Worm (Caenorhabditis elegans) whole organism, L3 larva: ENCODE results near the gene vamp-8.

Source experiments
- R02D3.7 ChIP-seq: fragments of 150-350 bp; optimal IDR thresholded peaks from 2 replicates; lab custom pipeline; 2014; ENCODE audit warnings: missing biosample characterization, missing genetic modification characterization
- ZK546.5 ChIP-seq: sonication (generic microtip); optimal IDR thresholded peaks from 2 replicates; lab custom pipeline; 2017; ENCODE audit warnings: missing biosample characterization, missing genetic modification characterization
- ama-1 ChIP-seq: fragments of 150-350 bp; optimal IDR thresholded peaks from 2 replicates; lab custom pipeline; 2018
- ceh-28 ChIP-seq: fragments of 150-350 bp; optimal IDR thresholded peaks from 2 replicates; lab custom pipeline; 2014; ENCODE audit warnings: missing biosample characterization, missing genetic modification reagents, missing genetic modification characterization
- ceh-9 ChIP-seq: sonication (generic microtip); optimal IDR thresholded peaks from 2 replicates; lab custom pipeline; 2018; ENCODE audit warnings: missing biosample characterization, missing genetic modification characterization
- egl-27 ChIP-seq: sonication (generic microtip); optimal IDR thresholded peaks from 4 replicates; lab custom pipeline; 2017; ENCODE audit warnings: missing biosample characterization, missing genetic modification reagents, missing genetic modification characterization
- egl-5 ChIP-seq: fragments of 150-350 bp; optimal IDR thresholded peaks from 2 replicates; lab custom pipeline; 2017; ENCODE audit warnings: missing biosample characterization, missing genetic modification reagents, missing genetic modification characterization, inconsistent platforms
- elt-1 ChIP-seq: fragments of 150-350 bp; optimal IDR thresholded peaks from 2 replicates; lab custom pipeline; 2014; ENCODE audit warnings: missing biosample characterization, missing genetic modification characterization
- elt-2 ChIP-seq: sonication (generic microtip); optimal IDR thresholded peaks from 2 replicates; lab custom pipeline; 2016; ENCODE audit warnings: missing genetic modification reagents, mild to moderate bottlenecking, missing genetic modification characterization, missing compliant biosample characterization
- elt-3 ChIP-seq, 3 experiments: fragments of 150-350 bp in 1 of 3; sonication (generic microtip) in 2 of 3; optimal IDR thresholded peaks; 2 replicates in 2 of 3; 4 replicates in 1 of 3; lab custom pipeline; 2014 to 2017; ENCODE audit warnings: missing biosample characterization in 3 of 3, missing genetic modification characterization in 3 of 3
- eor-1 ChIP-seq, 2 experiments: fragments of 150-350 bp; optimal IDR thresholded peaks; 2 replicates each; lab custom pipeline; 2014 to 2018; ENCODE audit warnings: missing biosample characterization in 2 of 2, missing genetic modification characterization in 2 of 2
- fkh-10 ChIP-seq: sonication (generic microtip); optimal IDR thresholded peaks from 2 replicates; lab custom pipeline; 2017; ENCODE audit warnings: missing biosample characterization, missing genetic modification reagents, missing genetic modification characterization
- fos-1 ChIP-seq: fragments of 150-350 bp; optimal IDR thresholded peaks from 2 replicates; lab custom pipeline; 2014; ENCODE audit warnings: missing biosample characterization, missing genetic modification characterization
- jun-1 ChIP-seq: fragments of 150-350 bp; optimal IDR thresholded peaks from 2 replicates; lab custom pipeline; 2014; ENCODE audit warnings: missing biosample characterization, missing genetic modification reagents, missing genetic modification characterization
- lin-15B ChIP-seq: fragments of 150-350 bp; optimal IDR thresholded peaks from 2 replicates; lab custom pipeline; 2014; ENCODE audit warnings: missing biosample characterization, missing genetic modification characterization
- lin-39 ChIP-seq: fragments of 150-350 bp; optimal IDR thresholded peaks from 2 replicates; lab custom pipeline; 2018; ENCODE audit warnings: missing biosample characterization, missing genetic modification reagents, missing genetic modification characterization
- lsy-12 ChIP-seq: sonication (generic microtip); optimal IDR thresholded peaks from 2 replicates; lab custom pipeline; 2016; ENCODE audit warnings: mild to moderate bottlenecking, missing genetic modification characterization, missing compliant biosample characterization
- mml-1 ChIP-seq: fragments of 150-350 bp; sonication (generic microtip); optimal IDR thresholded peaks from 3 replicates; lab custom pipeline; 2014; ENCODE audit warnings: missing biosample characterization, missing genetic modification characterization
- nfya-1 ChIP-seq: sonication (generic microtip); optimal IDR thresholded peaks from 2 replicates; lab custom pipeline; 2017; ENCODE audit warnings: missing genetic modification characterization, mild to moderate bottlenecking, missing compliant biosample characterization, antibody characterized with exemption, moderate library complexity; ENCODE audit not compliant: insufficient read depth
- nhr-11 ChIP-seq: fragments of 150-350 bp; optimal IDR thresholded peaks from 2 replicates; lab custom pipeline; 2014; ENCODE audit warnings: missing biosample characterization, missing genetic modification characterization
- nhr-23 ChIP-seq: fragments of 150-350 bp; optimal IDR thresholded peaks from 2 replicates; lab custom pipeline; 2014; ENCODE audit warnings: missing biosample characterization, missing genetic modification reagents, missing genetic modification characterization
- nhr-25 ChIP-seq: sonication (generic microtip); optimal IDR thresholded peaks from 2 replicates; lab custom pipeline; 2017; ENCODE audit warnings: missing biosample characterization, missing genetic modification characterization
- nhr-28 ChIP-seq: fragments of 150-350 bp; optimal IDR thresholded peaks from 2 replicates; lab custom pipeline; 2014; ENCODE audit warnings: missing biosample characterization, missing genetic modification characterization
- nhr-43 ChIP-seq: sonication (generic microtip); optimal IDR thresholded peaks from 2 replicates; lab custom pipeline; 2016; ENCODE audit warnings: mild to moderate bottlenecking, missing genetic modification characterization, missing compliant biosample characterization; ENCODE audit not compliant: poor library complexity, severe bottlenecking
- nhr-67 ChIP-seq: fragments of 150-350 bp; optimal IDR thresholded peaks from 2 replicates; lab custom pipeline; 2014; ENCODE audit warnings: missing biosample characterization, missing genetic modification characterization
- nhr-76 ChIP-seq: fragments of 150-350 bp; sonication (generic microtip); optimal IDR thresholded peaks from 5 replicates; lab custom pipeline; 2014; ENCODE audit warnings: missing biosample characterization, missing genetic modification characterization
- nhr-77 ChIP-seq: fragments of 150-350 bp; optimal IDR thresholded peaks from 2 replicates; lab custom pipeline; 2014; ENCODE audit warnings: missing biosample characterization, missing genetic modification characterization
- pha-4 ChIP-seq: fragments of 150-350 bp; optimal IDR thresholded peaks from 2 replicates; lab custom pipeline; 2014; ENCODE audit warnings: missing biosample characterization, missing genetic modification reagents, missing genetic modification characterization
- sea-2 ChIP-seq: fragments of 150-350 bp; sonication (generic microtip); optimal IDR thresholded peaks from 4 replicates; lab custom pipeline; 2014; ENCODE audit warnings: missing biosample characterization, missing genetic modification reagents, missing genetic modification characterization
- skn-1 ChIP-seq: fragments of 150-350 bp; optimal IDR thresholded peaks from 2 replicates; lab custom pipeline; 2014; ENCODE audit warnings: missing biosample characterization, missing genetic modification characterization
- snpc-4 ChIP-seq: fragments of 150-350 bp; optimal IDR thresholded peaks from 2 replicates; lab custom pipeline; 2014; ENCODE audit warnings: missing biosample characterization, missing genetic modification characterization
- tbx-2 ChIP-seq: sonication (generic microtip); optimal IDR thresholded peaks from 2 replicates; lab custom pipeline; 2016; ENCODE audit warnings: mild to moderate bottlenecking, missing genetic modification characterization, missing compliant biosample characterization
- unc-39 ChIP-seq: sonication (generic microtip); optimal IDR thresholded peaks from 4 replicates; lab custom pipeline; 2017; ENCODE audit warnings: missing biosample characterization, missing genetic modification characterization
- zag-1 ChIP-seq: fragments of 150-350 bp; optimal IDR thresholded peaks from 2 replicates; lab custom pipeline; 2014; ENCODE audit warnings: missing biosample characterization, missing genetic modification characterization
- ztf-11 ChIP-seq: fragments of 150-350 bp; optimal IDR thresholded peaks from 2 replicates; lab custom pipeline; 2014; ENCODE audit warnings: missing biosample characterization, missing genetic modification characterization
- ztf-4 ChIP-seq: fragments of 150-350 bp; optimal IDR thresholded peaks from 2 replicates; lab custom pipeline; 2014; ENCODE audit warnings: missing biosample characterization, missing genetic modification characterization

vamp-8 gene

ce11 chrIV:13865172-13865571 is at the start of gene vamp-8:
Gene vamp-8 (minus strand): TSS chrIV:13865196.
- TF ChIP-seq egl-27 (tag; lab: Kevin White, UChicago) (no peak), ztf-4 (tag; lab: Kevin White, UChicago) (no peak), mml-1 (tag; lab: Kevin White, UChicago) (no peak), pha-4 (tag; lab: Kevin White, UChicago) (peak; percentile 100)

DNA sequence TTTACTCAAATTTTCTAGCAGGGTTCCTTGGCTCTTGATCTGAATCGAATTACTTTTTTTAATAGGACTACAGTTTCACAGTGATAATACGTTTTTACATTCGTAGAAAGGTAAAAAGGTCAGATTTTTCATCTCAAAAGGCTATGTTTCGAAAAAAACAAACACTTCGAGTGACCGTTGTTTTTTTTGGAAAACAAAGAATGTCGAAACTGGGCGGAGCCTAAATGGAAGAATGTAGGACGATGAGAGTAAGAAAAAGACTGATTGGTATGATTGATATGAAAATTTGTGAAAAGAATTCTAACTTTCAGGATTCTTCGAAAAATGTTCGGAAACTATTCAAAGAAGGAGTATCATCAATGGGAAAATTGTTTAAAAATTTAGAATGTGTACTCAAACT is 47.9 kb upstream of the vamp-8 start, which contains the start of gene Y37A1A.2:
Gene Y37A1A.2, minus strand, starts transcription at position 101 of the 400 bp plus-strand sequence.
- no peak for TF ChIP-seq elt-2
- TF ChIP-seq jun-1 (tag; lab: Kevin White, UChicago), result no peak
- TF ChIP-seq egl-27 (tag; lab: Kevin White, UChicago), result no peak
- no peak for TF ChIP-seq lin-39 (tag; lab: Kevin White, UChicago)
- TF ChIP-seq elt-1 (tag; lab: Kevin White, UChicago), result no peak
- TF ChIP-seq nhr-11, result no peak
- TF ChIP-seq nhr-67 (tag; lab: Kevin White, UChicago), result no peak
- TF ChIP-seq snpc-4, result no peak
- TF ChIP-seq ZK546.5, result no peak
- no peak for TF ChIP-seq lin-15B (tag; lab: Kevin White, UChicago)
- no peak for TF ChIP-seq zag-1 (tag; lab: Kevin White, UChicago)
- no peak for TF ChIP-seq tbx-2 (tag; lab: Kevin White, UChicago)
- no peak for TF ChIP-seq sea-2 (GFP tag; lab: Kevin White, UChicago)
- TF ChIP-seq lsy-12 (tag; lab: Kevin White, UChicago), result no peak
- TF ChIP-seq R02D3.7 (tag; lab: Kevin White, UChicago), result no peak

ce11 chrIV:13910931-13911330 is 45.9 kb upstream of the vamp-8 start:
- peak; percentile 47 for TF ChIP-seq nhr-23 (tag; lab: Kevin White, UChicago)
- peak; percentile 54 for TF ChIP-seq nhr-43 (tag; lab: Kevin White, UChicago)
- peak; percentile 37 for TF ChIP-seq nhr-25 (tag; lab: Kevin White, UChicago)
- TF ChIP-seq unc-39 (tag; lab: Kevin White, UChicago), result no peak
- peak; percentile 15 for TF ChIP-seq nfya-1

ce11 chrIV:13906369-13906768 is 41.4 kb upstream of the vamp-8 start:
- TF ChIP-seq fkh-10 (no peak), mml-1 (tag; lab: Kevin White, UChicago) (no peak), nhr-11 (no peak), ztf-11 (tag; lab: Kevin White, UChicago) (no peak)

- TF ChIP-seq skn-1 (tag; lab: Kevin White, UChicago) (no peak), egl-5 (tag; lab: Kevin White, UChicago) (peak; percentile 86), nhr-77 (tag; lab: Kevin White, UChicago) (no peak), pha-4 (tag; lab: Kevin White, UChicago) (no peak), nfya-1 (no peak), tbx-2 (tag; lab: Kevin White, UChicago) (no peak)
These were observed 37.8 kb upstream of the vamp-8 start, which contains the start of gene Y37A1A.3 for ce11 chrIV:13902774-13903173. Gene Y37A1A.3 (minus strand): TSS chrIV:13902874.

DNA sequence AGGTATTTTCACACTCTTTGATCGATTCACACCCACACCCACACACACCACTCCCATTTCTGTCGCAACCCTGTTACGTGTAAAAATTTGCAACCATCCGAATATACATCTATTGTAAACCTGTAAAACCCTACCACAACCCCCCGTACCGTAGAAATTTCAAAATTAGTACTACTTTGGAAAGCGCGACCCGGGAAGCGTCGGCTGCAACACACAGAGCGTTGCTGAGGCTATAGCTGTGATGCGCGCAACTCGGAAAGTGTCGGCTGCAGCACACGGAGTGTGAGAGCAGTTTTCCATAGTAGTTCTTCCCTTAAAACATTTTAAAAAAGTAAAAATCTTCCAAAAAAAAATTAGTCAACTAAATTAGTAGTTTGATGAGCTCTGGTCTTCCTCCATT is 28.1 kb upstream of the vamp-8 start:
- TF ChIP-seq lin-15B (tag; lab: Kevin White, UChicago), result peak; percentile 11
- peak; percentile 12 for TF ChIP-seq pha-4 (tag; lab: Kevin White, UChicago)
- TF ChIP-seq snpc-4, result peak; percentile 96
- TF ChIP-seq nhr-23 (tag; lab: Kevin White, UChicago), result no peak
- TF ChIP-seq nhr-43 (tag; lab: Kevin White, UChicago), result no peak
- TF ChIP-seq nhr-28 (tag; lab: Kevin White, UChicago), result no peak
- peak; percentile 28 for TF ChIP-seq ama-1
- TF ChIP-seq lsy-12 (tag; lab: Kevin White, UChicago), result peak; percentile 33

- TF ChIP-seq ama-1 (no peak), nhr-67 (tag; lab: Kevin White, UChicago) (no peak), nhr-25 (tag; lab: Kevin White, UChicago) (no peak), elt-3 (tag; optimal IDR thresholded peaks at IDR 0.05; lab: Kevin White, UChicago) (no peak), ztf-11 (tag; lab: Kevin White, UChicago) (no peak), fos-1 (no peak), pha-4 (tag; lab: Kevin White, UChicago) (no peak), eor-1 (tag; optimal IDR thresholded peaks at IDR 0.05; lab: Kevin White, UChicago) (no peak), lsy-12 (tag; lab: Kevin White, UChicago) (no peak), elt-2 (no peak), nhr-43 (tag; lab: Kevin White, UChicago) (no peak), unc-39 (tag; lab: Kevin White, UChicago) (no peak), skn-1 (tag; lab: Kevin White, UChicago) (no peak), ceh-9 (no peak), nhr-76 (no peak), ceh-28 (tag; lab: Kevin White, UChicago) (no peak)
These were observed 23.1 kb upstream of the vamp-8 start for ce11 chrIV:13888164-13888518.
